Fruit fly (Drosophila melanogaster): Measurements from ENCODE around the gene CG11656.

Gene CG11656

dm6 chr3R:12960929-12961855 lies 48.5 kb upstream of the CG11656 start, which contains the start of gene Spc25 (continued):
- peak; percentile 96 for TF ChIP-seq Dref (GFP tag; IDR thresholded peaks at IDR 0.05)
- TF ChIP-seq sob (GFP tag; IDR thresholded peaks at IDR 0.05), result peak; percentile 66; the same call in 1 of the 2 replicates
- no peak for TF ChIP-seq Sry-β (GFP tag; optimal IDR thresholded peaks at IDR 0.05)
- no peak for TF ChIP-seq Doc2 (GFP tag; IDR thresholded peaks at IDR 0.05)
- TF ChIP-seq CG4328 (GFP tag; optimal IDR thresholded peaks at IDR 0.05), result no peak
- no peak for TF ChIP-seq Ssrp (tag; optimal IDR thresholded peaks at IDR 0.05)
- no peak for TF ChIP-seq CG8478 (optimal IDR thresholded peaks at IDR 0.05)
- TF ChIP-seq CG14860 (GFP tag; IDR thresholded peaks at IDR 0.05; ENCODE audit: partially characterized antibody), result peak; percentile 88
- peak; percentile 97 for TF ChIP-seq Bgb (GFP tag; IDR thresholded peaks at IDR 0.05; ENCODE audit: partially characterized antibody)
- TF ChIP-seq inv (GFP tag; IDR thresholded peaks at IDR 0.05; ENCODE audit: partially characterized antibody), result peak; percentile 89
- TF ChIP-seq NC2α (GFP tag; optimal IDR thresholded peaks at IDR 0.05), result peak; percentile 19
- no peak for TF ChIP-seq CG10147 (GFP tag; optimal IDR thresholded peaks at IDR 0.05)
- TF ChIP-seq Atf-2 (GFP tag; optimal IDR thresholded peaks at IDR 0.05), result peak; percentile 46
- no peak for TF ChIP-seq CG43689 (GFP tag; IDR thresholded peaks at IDR 0.05)
- TF ChIP-seq HmgZ (tag; optimal IDR thresholded peaks at IDR 0.05), result peak; percentile 61
- peak; percentile 32 for TF ChIP-seq CG4424 (GFP tag; optimal IDR thresholded peaks at IDR 0.05)
- peak in 1 of 2 experiments; percentile 12 for TF ChIP-seq crp (GFP tag; optimal IDR thresholded peaks at IDR 0.05)
- peak; percentile 95 for TF ChIP-seq knrl (GFP tag; IDR thresholded peaks at IDR 0.05; ENCODE audit: partially characterized antibody)
- TF ChIP-seq CG32767 (GFP tag; IDR thresholded peaks at IDR 0.05), result no peak
- TF ChIP-seq CG8281 (tag; optimal IDR thresholded peaks at IDR 0.05), result no peak
- TF ChIP-seq TFAM (GFP tag; optimal IDR thresholded peaks at IDR 0.05), result no peak
- no peak for TF ChIP-seq CG9727 (GFP tag; optimal IDR thresholded peaks at IDR 0.05)
- no peak for TF ChIP-seq CG11247 (GFP tag; IDR thresholded peaks at IDR 0.05)
- TF ChIP-seq maf-S (GFP tag; optimal IDR thresholded peaks at IDR 0.05), result peak; percentile 57
- TF ChIP-seq bab2 (GFP tag; optimal IDR thresholded peaks at IDR 0.05), result peak; percentile 36
- TF ChIP-seq CG10267 (tag; optimal IDR thresholded peaks at IDR 0.05), result peak; percentile 45
- TF ChIP-seq CG6683 (GFP tag; optimal IDR thresholded peaks at IDR 0.05), result no peak
- no peak for TF ChIP-seq CG4730 (GFP tag; IDR thresholded peaks at IDR 0.05)
- peak; percentile 75 for TF ChIP-seq hkb (optimal IDR thresholded peaks at IDR 0.05)
- TF ChIP-seq hkb (GFP tag; IDR thresholded peaks at IDR 0.05), result no peak
- TF ChIP-seq chn (GFP tag; optimal IDR thresholded peaks at IDR 0.05), result peak; percentile 75
- no peak for TF ChIP-seq Lpt (GFP tag; optimal IDR thresholded peaks at IDR 0.05)
- TF ChIP-seq Dfd (GFP tag; optimal IDR thresholded peaks at IDR 0.05), result no peak
- TF ChIP-seq Mes4 (GFP tag; optimal IDR thresholded peaks at IDR 0.05), result peak; percentile 55
- TF ChIP-seq lilli (GFP tag; optimal IDR thresholded peaks at IDR 0.05), result peak; percentile 83
- TF ChIP-seq CG1832 (GFP tag; optimal IDR thresholded peaks at IDR 0.05), result no peak
- no peak for TF ChIP-seq lola (GFP tag; optimal IDR thresholded peaks at IDR 0.05)
- TF ChIP-seq dimm (GFP tag; IDR thresholded peaks at IDR 0.05), result no peak
- TF ChIP-seq br (optimal IDR thresholded peaks at IDR 0.05), result no peak
- peak; percentile 35 for TF ChIP-seq CG18764 (GFP tag; optimal IDR thresholded peaks at IDR 0.05)
- peak; percentile 36 for TF ChIP-seq slou (GFP tag; optimal IDR thresholded peaks at IDR 0.05)
- no peak for TF ChIP-seq eve (GFP tag; optimal IDR thresholded peaks at IDR 0.05)
- no peak for TF ChIP-seq cwo (GFP tag; optimal IDR thresholded peaks at IDR 0.05)
- TF ChIP-seq CG14441 (GFP tag; IDR thresholded peaks at IDR 0.05), result peak; percentile 50; the same call in 1 of the 2 replicates
- no peak for TF ChIP-seq CG5245 (GFP tag; optimal IDR thresholded peaks at IDR 0.05)
- peak; percentile 66 for TF ChIP-seq pum (GFP tag; optimal IDR thresholded peaks at IDR 0.05)
- peak; percentile 60; the same call in 2 of the 3 replicates for TF ChIP-seq Dbx (GFP tag; IDR thresholded peaks at IDR 0.05)
- TF ChIP-seq CG4820 (GFP tag; optimal IDR thresholded peaks at IDR 0.05), result no peak
- TF ChIP-seq gce (GFP tag; IDR thresholded peaks at IDR 0.05), result no peak
- no peak for TF ChIP-seq CG4404 (GFP tag; IDR thresholded peaks at IDR 0.05)

Measured in whole organism, embryonic.